Worm (Caenorhabditis elegans): Measurements from ENCODE around the gene F10E9.4.

F10E9.4 gene

DNA sequence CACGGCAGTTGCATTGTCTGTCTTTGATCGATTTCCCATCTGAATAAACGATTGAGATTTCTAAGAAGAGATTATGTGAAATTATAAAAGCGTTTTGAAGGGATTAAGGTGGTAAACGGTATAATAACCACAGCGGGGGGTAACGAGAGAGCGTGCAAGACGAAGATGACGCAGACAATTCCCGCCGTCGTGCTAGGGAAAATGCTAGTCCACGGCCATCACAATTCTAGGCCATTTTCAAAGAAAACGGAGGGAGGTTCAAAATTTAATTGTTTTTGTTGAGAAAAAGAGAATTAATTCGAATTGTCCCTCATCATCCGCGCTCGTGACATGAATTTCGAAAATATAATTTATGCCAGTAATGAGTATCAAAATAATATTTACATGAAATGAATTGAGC, 10.8 kb downstream of the F10E9.4 start, which contains the start of gene F10E9.11 (continued):
- TF ChIP-seq daf-12 (tag; optimal IDR thresholded peaks at IDR 0.05) (no peak), fos-1 (tag; optimal IDR thresholded peaks at IDR 0.05) (no peak), tra-1 (GFP tag; IDR thresholded peaks at IDR 0.05) (0 out of 2 replicates have a peak, but pooled peaks have one; percentile 20), zfp-3 (GFP tag; conservative IDR thresholded peaks at IDR 0.05) (no peak), nhr-237 (tag; optimal IDR thresholded peaks at IDR 0.05) (no peak), F26F4.8 (GFP tag; conservative IDR thresholded peaks at IDR 0.05) (no peak), lin-38 (GFP tag; IDR thresholded peaks at IDR 0.05) (peak; percentile 78), zag-1 (tag; optimal IDR thresholded peaks at IDR 0.05) (no peak), F37D6.2 (tag; optimal IDR thresholded peaks at IDR 0.05) (peak; percentile 56), vab-7 (GFP tag; IDR thresholded peaks at IDR 0.05) (peak; percentile 37; the same call in 1 of the 2 replicates), F49E8.2 (tag; optimal IDR thresholded peaks at IDR 0.05; ENCODE audit: borderline replicate concordance) (peak; percentile 22), nhr-11 (tag; optimal IDR thresholded peaks at IDR 0.05) (peak; percentile 18), php-3 (GFP tag; IDR thresholded peaks at IDR 0.05) (no peak), nhr-48 (tag; optimal IDR thresholded peaks at IDR 0.05) (peak; percentile 24), unc-62 (GFP tag; optimal IDR thresholded peaks at IDR 0.05 in 1 of 2) (peak in 1 of 2 experiments; percentile 17), unc-62 (tag; optimal IDR thresholded peaks at IDR 0.05) (no peak), tag-97 (GFP tag; IDR thresholded peaks at IDR 0.05) (no peak), ZK546.5 (tag; optimal IDR thresholded peaks at IDR 0.05) (no peak), dmd-9 (GFP tag; IDR thresholded peaks at IDR 0.05) (no peak), lin-1 (GFP tag; IDR thresholded peaks at IDR 0.05) (no peak), dmd-6 (GFP tag; IDR thresholded peaks at IDR 0.05) (peak; percentile 68; the same call in 1 of the 2 replicates), gei-8 (GFP tag; optimal IDR thresholded peaks at IDR 0.05) (no peak), nhr-41 (GFP tag; IDR thresholded peaks at IDR 0.05) (no peak), mdl-1 (tag; optimal IDR thresholded peaks at IDR 0.05) (no peak), dpl-1 (GFP tag; optimal IDR thresholded peaks at IDR 0.05) (peak; percentile 96), fkh-10 (GFP tag; optimal IDR thresholded peaks at IDR 0.05) (no peak), mxl-2 (GFP tag; conservative IDR thresholded peaks at IDR 0.05) (no peak), nhr-28 (tag; optimal IDR thresholded peaks at IDR 0.05) (peak; percentile 4), aly-2 (tag; optimal IDR thresholded peaks at IDR 0.05) (no peak), sdz-12 (GFP tag; optimal IDR thresholded peaks at IDR 0.05) (no peak), nhr-6 (tag; optimal IDR thresholded peaks at IDR 0.05) (peak; percentile 65), cey-2 (tag; optimal IDR thresholded peaks at IDR 0.05; ENCODE audit: borderline replicate concordance, insufficient read depth) (no peak), duxl-1 (tag; optimal IDR thresholded peaks at IDR 0.05; ENCODE audit: poor library complexity) (peak; percentile 57), F10B5.3 (tag; optimal IDR thresholded peaks at IDR 0.05) (no peak), spr-1 (tag; optimal IDR thresholded peaks at IDR 0.05) (peak; percentile 55), ama-1 (optimal IDR thresholded peaks at IDR 0.05) (no peak), nhr-77 (tag; optimal IDR thresholded peaks at IDR 0.05) (no peak), Y5F2A.4 (GFP tag; optimal IDR thresholded peaks at IDR 0.05) (no peak), lin-29 (GFP tag; IDR thresholded peaks at IDR 0.05) (no peak), lin-15B (tag; optimal IDR thresholded peaks at IDR 0.05) (no peak), rbr-2 (tag; optimal IDR thresholded peaks at IDR 0.05) (peak; percentile 46), ZK337.2 (GFP tag; IDR thresholded peaks at IDR 0.05) (peak; percentile 83), spr-3 (GFP tag; optimal IDR thresholded peaks at IDR 0.05) (no peak), zip-11 (GFP tag; IDR thresholded peaks at IDR 0.05) (no peak), ceh-82 (tag; optimal IDR thresholded peaks at IDR 0.05) (no peak), nhr-102 (tag; optimal IDR thresholded peaks at IDR 0.05) (peak; percentile 13), Y48G9A.11 (GFP tag; IDR thresholded peaks at IDR 0.05) (peak; percentile 82), unc-39 (tag; optimal IDR thresholded peaks at IDR 0.05) (no peak), mdt-29 (GFP tag; IDR thresholded peaks at IDR 0.05) (no peak), lir-3 (tag; optimal IDR thresholded peaks at IDR 0.05) (no peak), egl-27 (tag; optimal IDR thresholded peaks at IDR 0.05) (no peak), lin-39 (tag; optimal IDR thresholded peaks at IDR 0.05) (no peak), hlh-30 (tag; optimal IDR thresholded peaks at IDR 0.05; ENCODE audit: insufficient read depth) (peak; percentile 57)

All from whole organism, L4 larva.